Fruit fly (Drosophila melanogaster) whole organism, embryonic: ENCODE data around the gene CG31467.
A peak's percentile ranks its signal among the peaks of the same experiment; 100 is the strongest.

Experiments
- B-H2 ChIP-seq: fragments of 200-800 bp; sonication (Bioruptor generic); optimal IDR thresholded peaks from 2 replicates; lab custom pipeline; 2018; ENCODE audit warnings: missing biosample characterization, mild to moderate bottlenecking, missing genetic modification characterization
- CG11247 ChIP-seq: fragments of 200-800 bp; sonication (Bioruptor generic); IDR thresholded peaks from 2 replicates; pipeline ENCODE4 v1.3.6; 2022; ENCODE audit warnings: missing biosample characterization, missing genetic modification characterization
- CG12104 ChIP-seq: fragments of 200-800 bp; sonication (Bioruptor generic); optimal IDR thresholded peaks from 3 replicates; lab custom pipeline; 2016; ENCODE audit warnings: missing biosample characterization, missing genetic modification characterization
- CG15479 ChIP-seq: fragments of 200-800 bp; sonication (Bioruptor generic); optimal IDR thresholded peaks from 3 replicates; lab custom pipeline; 2019; ENCODE audit warnings: missing biosample characterization, mild to moderate bottlenecking, missing genetic modification characterization, moderate library complexity
- CG1832 ChIP-seq: fragments of 200-800 bp; sonication (Bioruptor generic); optimal IDR thresholded peaks from 2 replicates; lab custom pipeline; 2017; ENCODE audit warnings: missing biosample characterization, mild to moderate bottlenecking, missing genetic modification characterization, inconsistent platforms
- CG18764 ChIP-seq: fragments of 200-800 bp; sonication (Bioruptor generic); optimal IDR thresholded peaks from 3 replicates; lab custom pipeline; 2016; ENCODE audit warnings: missing biosample characterization, missing genetic modification characterization
- CG2120 ChIP-seq: fragments of 200-800 bp; sonication (Bioruptor generic); optimal IDR thresholded peaks from 3 replicates; lab custom pipeline; 2016; ENCODE audit warnings: missing biosample characterization, missing genetic modification characterization
- CG30403 ChIP-seq: fragments of 200-800 bp; sonication (Bioruptor generic); optimal IDR thresholded peaks from 3 replicates; lab custom pipeline; 2016; ENCODE audit warnings: missing biosample characterization, missing genetic modification characterization
- CG31224 ChIP-seq: fragments of 200-800 bp; sonication (Bioruptor generic); IDR thresholded peaks from 2 replicates; pipeline ENCODE4 v1.3.6; 2022; ENCODE audit warnings: missing biosample characterization, missing genetic modification characterization
- CG32532 ChIP-seq: fragments of 200-800 bp; sonication (Bioruptor generic); IDR thresholded peaks from 2 replicates; pipeline ENCODE4 v1.3.6; 2022; ENCODE audit warnings: missing biosample characterization, missing genetic modification characterization
- CG33213 ChIP-seq: fragments of 200-800 bp; sonication (Bioruptor generic); optimal IDR thresholded peaks from 3 replicates; lab custom pipeline; 2016; ENCODE audit warnings: missing biosample characterization, missing genetic modification characterization
- CG33557 ChIP-seq: fragments of 200-800 bp; sonication (Bioruptor generic); optimal IDR thresholded peaks from 2 replicates; lab custom pipeline; 2019; ENCODE audit warnings: missing biosample characterization, mild to moderate bottlenecking, missing genetic modification characterization, moderate library complexity
- CG4424 ChIP-seq: fragments of 200-800 bp; sonication (Bioruptor generic); optimal IDR thresholded peaks from 3 replicates; lab custom pipeline; 2016; ENCODE audit warnings: missing biosample characterization, missing genetic modification characterization
- CG5180 ChIP-seq: fragments of 200-800 bp; sonication (Bioruptor generic); optimal IDR thresholded peaks from 3 replicates; lab custom pipeline; 2017; ENCODE audit warnings: missing biosample characterization, missing genetic modification characterization, mild to moderate bottlenecking, moderate library complexity, missing genetic modification reagents
- CG6689 ChIP-seq: fragments of 200-800 bp; sonication (Bioruptor generic); IDR thresholded peaks from 2 replicates; pipeline ENCODE4 v1.3.6; 2022; ENCODE audit warnings: missing biosample characterization, missing genetic modification characterization
- CG6791 ChIP-seq: fragments of 200-800 bp; sonication (Bioruptor generic); IDR thresholded peaks from 3 replicates; pipeline ENCODE4 v1.3.6; 2022; ENCODE audit warnings: missing biosample characterization, missing genetic modification characterization; ENCODE audit not compliant: partially characterized antibody
- CG7372 ChIP-seq: fragments of 200-800 bp; sonication (Bioruptor generic); IDR thresholded peaks from 2 replicates; pipeline ENCODE4 v1.3.6; 2022; ENCODE audit warnings: missing biosample characterization, missing genetic modification characterization
- CG7987 ChIP-seq: fragments of 200-800 bp; sonication (Bioruptor generic); optimal IDR thresholded peaks from 2 replicates; lab custom pipeline; 2018; ENCODE audit warnings: missing biosample characterization, mild to moderate bottlenecking, missing genetic modification characterization, moderate library complexity
- CG8290 ChIP-seq, 3 experiments: fragments of 200-800 bp; sonication (Bioruptor generic); optimal IDR thresholded peaks; 2 replicates each; lab custom pipeline; 2016 to 2019; ENCODE audit warnings: missing biosample characterization in 3 of 3, missing genetic modification characterization in 3 of 3, mild to moderate bottlenecking in 2 of 3, moderate library complexity in 1 of 3
- CG8765 ChIP-seq: fragments of 200-800 bp; sonication (Bioruptor generic); IDR thresholded peaks from 2 replicates; pipeline ENCODE4 v1.3.6; 2022; ENCODE audit warnings: missing biosample characterization, missing genetic modification characterization
- D19B ChIP-seq: fragments of 200-800 bp; sonication (Bioruptor generic); optimal IDR thresholded peaks from 2 replicates; lab custom pipeline; 2017; ENCODE audit warnings: missing biosample characterization, mild to moderate bottlenecking, missing genetic modification characterization
- Dek ChIP-seq: fragments of 200-800 bp; sonication (Bioruptor generic); optimal IDR thresholded peaks from 3 replicates; lab custom pipeline; 2019; ENCODE audit warnings: missing biosample characterization, mild to moderate bottlenecking, missing genetic modification characterization, moderate library complexity
- Drgx ChIP-seq: fragments of 200-800 bp; sonication (Bioruptor generic); IDR thresholded peaks from 2 replicates; pipeline ENCODE4 v1.3.6; 2022; ENCODE audit warnings: missing biosample characterization, missing genetic modification characterization
- E2f1 ChIP-seq: fragments of 200-800 bp; sonication (Bioruptor generic); IDR thresholded peaks from 2 replicates; pipeline ENCODE4 v1.3.6; 2022; ENCODE audit warnings: missing biosample characterization, missing genetic modification characterization
- Ets65A ChIP-seq: fragments of 200-800 bp; sonication (Bioruptor generic); peaks from one replicate; lab custom pipeline; 2016; ENCODE audit warnings: missing biosample characterization, missing genetic modification characterization
- Gsc ChIP-seq: fragments of 200-800 bp; sonication (Bioruptor generic); IDR thresholded peaks from 2 replicates; pipeline ENCODE4 v1.3.6; 2022; ENCODE audit warnings: missing biosample characterization, missing genetic modification characterization
- HLH3B ChIP-seq: fragments of 200-800 bp; sonication (Bioruptor generic); IDR thresholded peaks from 2 replicates; pipeline ENCODE4 v1.3.6; 2022; ENCODE audit warnings: missing biosample characterization, missing genetic modification characterization
- Hmr ChIP-seq: fragments of 200-800 bp; sonication (Bioruptor generic); optimal IDR thresholded peaks from 3 replicates; lab custom pipeline; 2017; ENCODE audit warnings: mild to moderate bottlenecking, missing biosample characterization, missing genetic modification reagents, missing genetic modification characterization
- Mad ChIP-seq: fragments of 200-800 bp; sonication (Bioruptor generic); optimal IDR thresholded peaks from 2 replicates; lab custom pipeline; 2016; ENCODE audit warnings: missing biosample characterization, missing genetic modification characterization
- Neu2 ChIP-seq: fragments of 200-800 bp; sonication (Bioruptor generic); optimal IDR thresholded peaks from 3 replicates; lab custom pipeline; 2016; ENCODE audit warnings: missing biosample characterization, missing genetic modification characterization, borderline replicate concordance
- Oaz ChIP-seq: fragments of 200-800 bp; sonication (Bioruptor generic); IDR thresholded peaks from 2 replicates; pipeline ENCODE4 v1.3.6; 2022; ENCODE audit warnings: missing biosample characterization, missing genetic modification characterization
- Opbp ChIP-seq: fragments of 200-800 bp; sonication (Bioruptor generic); IDR thresholded peaks from 3 replicates; pipeline ENCODE4 v1.3.6; 2022; ENCODE audit warnings: missing biosample characterization, missing genetic modification characterization; ENCODE audit not compliant: partially characterized antibody
- Ptx1 ChIP-seq: fragments of 200-800 bp; sonication (Bioruptor generic); IDR thresholded peaks from 2 replicates; pipeline ENCODE4 v1.3.6; 2022; ENCODE audit warnings: missing biosample characterization, missing genetic modification characterization
- TFAM ChIP-seq: fragments of 200-800 bp; sonication (Bioruptor generic); optimal IDR thresholded peaks from 2 replicates; lab custom pipeline; 2017; ENCODE audit warnings: missing biosample characterization, missing genetic modification characterization, inconsistent platforms
- amos ChIP-seq: fragments of 200-800 bp; sonication (Bioruptor generic); IDR thresholded peaks from 2 replicates; pipeline ENCODE4 v1.3.6; 2022; ENCODE audit warnings: missing biosample characterization, missing genetic modification characterization; ENCODE audit not compliant: partially characterized antibody
- btn ChIP-seq: fragments of 200-800 bp; sonication (Bioruptor generic); optimal IDR thresholded peaks from 2 replicates; lab custom pipeline; 2016; ENCODE audit warnings: missing biosample characterization, missing genetic modification characterization
- corto ChIP-seq: fragments of 200-800 bp; sonication (Bioruptor generic); optimal IDR thresholded peaks from 2 replicates; lab custom pipeline; 2016; ENCODE audit warnings: missing biosample characterization, mild to moderate bottlenecking, missing genetic modification characterization, moderate library complexity
- fd102C ChIP-seq: fragments of 200-800 bp; sonication (Bioruptor generic); optimal IDR thresholded peaks from 2 replicates; lab custom pipeline; 2018; ENCODE audit warnings: missing biosample characterization, mild to moderate bottlenecking, missing genetic modification characterization, moderate library complexity
- fru ChIP-seq: fragments of >200 bp; optimal IDR thresholded peaks from 2 replicates; lab custom pipeline; 2017
- gce ChIP-seq: fragments of 200-800 bp; sonication (Bioruptor generic); IDR thresholded peaks from 3 replicates; pipeline ENCODE4 v1.3.6; 2022; ENCODE audit warnings: missing biosample characterization, missing genetic modification characterization
- kni ChIP-seq: fragments of 200-800 bp; sonication (Bioruptor generic); optimal IDR thresholded peaks from 3 replicates; lab custom pipeline; 2017; ENCODE audit warnings: mild to moderate bottlenecking, missing biosample characterization, missing genetic modification reagents, missing genetic modification characterization
- lilli ChIP-seq: fragments of 200-800 bp; sonication (Bioruptor generic); optimal IDR thresholded peaks from 3 replicates; lab custom pipeline; 2016; ENCODE audit warnings: missing biosample characterization, missing genetic modification characterization
- nmo ChIP-seq: fragments of 200-800 bp; sonication (Bioruptor generic); optimal IDR thresholded peaks from 2 replicates; lab custom pipeline; 2018; ENCODE audit warnings: missing biosample characterization, mild to moderate bottlenecking, missing genetic modification characterization, moderate library complexity
- ranshi ChIP-seq: fragments of 200-800 bp; sonication (Bioruptor generic); IDR thresholded peaks from 2 replicates; pipeline ENCODE4 v1.3.6; 2022; ENCODE audit warnings: missing biosample characterization, missing genetic modification characterization
- sens ChIP-seq: fragments of 200-800 bp; sonication (Bioruptor generic); peaks from one replicate; lab custom pipeline; 2016; ENCODE audit warnings: missing biosample characterization, missing genetic modification characterization
- sim ChIP-seq: fragments of 200-800 bp; sonication (Bioruptor generic); IDR thresholded peaks from 2 replicates; pipeline ENCODE4 v1.3.6; 2022; ENCODE audit warnings: missing biosample characterization, missing genetic modification characterization
- slbo ChIP-seq: fragments of 200-800 bp; sonication (Bioruptor generic); IDR thresholded peaks from 2 replicates; pipeline ENCODE4 v1.3.6; 2022; ENCODE audit warnings: missing biosample characterization, missing genetic modification characterization
- ssp ChIP-seq: fragments of 200-800 bp; sonication (Bioruptor generic); IDR thresholded peaks from 2 replicates; pipeline ENCODE4 v1.3.6; 2022; ENCODE audit warnings: missing biosample characterization, missing genetic modification characterization
- stc ChIP-seq: fragments of 200-800 bp; sonication (Bioruptor generic); IDR thresholded peaks from 2 replicates; pipeline ENCODE4 v1.3.6; 2022; ENCODE audit warnings: missing biosample characterization, missing genetic modification characterization
- tin ChIP-seq: fragments of 200-800 bp; sonication (Bioruptor generic); optimal IDR thresholded peaks from 3 replicates; lab custom pipeline; 2016; ENCODE audit warnings: missing biosample characterization, missing genetic modification characterization
- tll ChIP-seq, 2 experiments: fragments of 200-800 bp in 1 of 2; fragments of >200 bp in 1 of 2; sonication (Bioruptor generic) in 1 of 2; optimal IDR thresholded peaks; 2 replicates each; lab custom pipeline; 2017 to 2019; ENCODE audit warnings: missing biosample characterization in 2 of 2, missing genetic modification characterization in 2 of 2, mild to moderate bottlenecking in 1 of 2, moderate library complexity in 1 of 2
- tna ChIP-seq: fragments of 200-800 bp; sonication (Bioruptor generic); IDR thresholded peaks from 2 replicates; pipeline ENCODE4 v1.3.6; 2022; ENCODE audit warnings: missing biosample characterization, missing genetic modification characterization; ENCODE audit not compliant: partially characterized antibody

CG31467 gene

dm6 chr3R:10747650-10748049 is 41.0 kb upstream of the CG31467 start (continued):
- TF ChIP-seq kni (GFP tag; lab: Kevin White, UChicago) (no peak), CG33213 (GFP tag; lab: Kevin White, UChicago) (no peak), btn (GFP tag; lab: Kevin White, UChicago) (no peak), lilli (GFP tag; lab: Kevin White, UChicago) (peak; percentile 13), E2f1 (0 out of 2 replicates have a peak, but pooled peaks have one; percentile 30), D19B (GFP tag; lab: Kevin White, UChicago) (no peak), CG7372 (GFP tag; lab: Robert Waterston, UW) (no peak), CG15479 (GFP tag; lab: Kevin White, UChicago) (no peak), HLH3B (GFP tag; lab: Robert Waterston, UW) (no peak), tll (GFP tag; optimal IDR thresholded peaks at IDR 0.05; lab: Kevin White, UChicago) (no peak), CG32532 (GFP tag; lab: Robert Waterston, UW) (no peak), sim (GFP tag; lab: Robert Waterston, UW) (no peak), amos (GFP tag; lab: Robert Waterston, UW) (no peak), corto (no peak), CG11247 (GFP tag; lab: Robert Waterston, UW) (0 out of 2 replicates have a peak, but pooled peaks have one; percentile 28), Dek (tag; lab: Kevin White, UChicago) (no peak), stc (GFP tag; lab: Robert Waterston, UW) (0 out of 2 replicates have a peak, but pooled peaks have one; percentile 13), Gsc (no peak), B-H2 (GFP tag; lab: Kevin White, UChicago) (no peak), tna (GFP tag; lab: Robert Waterston, UW) (no peak), CG8290 (GFP tag; optimal IDR thresholded peaks at IDR 0.05; lab: Kevin White, UChicago) (no peak), CG8290 (tag; optimal IDR thresholded peaks at IDR 0.05; lab: Kevin White, UChicago) (no peak), fd102C (no peak), Drgx (GFP tag; lab: Robert Waterston, UW) (no peak), ssp (GFP tag; lab: Robert Waterston, UW) (no peak), Neu2 (GFP tag; lab: Kevin White, UChicago) (no peak), CG18764 (GFP tag; lab: Kevin White, UChicago) (no peak), CG6791 (no peak), nmo (no peak), CG2120 (GFP tag; lab: Kevin White, UChicago) (peak; percentile 45), fru (lab: Kevin White, UChicago) (no peak), CG6689 (GFP tag; lab: Robert Waterston, UW) (no peak), CG4424 (GFP tag; lab: Kevin White, UChicago) (no peak), sens (GFP tag; lab: Kevin White, UChicago) (no peak), Oaz (GFP tag; lab: Robert Waterston, UW) (no peak), CG1832 (no peak), ranshi (GFP tag; lab: Robert Waterston, UW) (peak; percentile 30; the same call in 1 of the 2 replicates), slbo (GFP tag; lab: Robert Waterston, UW) (peak; percentile 49; the same call in 1 of the 2 replicates), CG7987 (no peak), CG33557 (GFP tag; lab: Kevin White, UChicago) (no peak), CG5180 (GFP tag; lab: Kevin White, UChicago) (no peak), CG30403 (no peak), gce (GFP tag; lab: Robert Waterston, UW) (no peak), Mad (GFP tag; lab: Kevin White, UChicago) (no peak), TFAM (GFP tag; lab: Kevin White, UChicago) (no peak), Opbp (GFP tag; lab: Robert Waterston, UW) (no peak), Ets65A (GFP tag; lab: Kevin White, UChicago) (peak; percentile 76), CG8765 (GFP tag; lab: Robert Waterston, UW) (no peak), Ptx1 (GFP tag; lab: Robert Waterston, UW) (peak; percentile 9; the same call in 1 of the 2 replicates), tin (no peak), CG31224 (no peak), CG12104 (GFP tag; lab: Kevin White, UChicago) (no peak), Hmr (GFP tag; lab: Kevin White, UChicago) (peak; percentile 8)
